Worm (Caenorhabditis elegans): ENCODE measurements around the gene clec-170.

clec-170 gene

ce11 chrIV:1261024-1261423 lies 5.6 kb upstream of the clec-170 start, which contains the start of gene clec-169:
Gene clec-169, plus strand, starts transcription at chrIV:1261324.
- TF ChIP-seq ztf-11 (tag; optimal IDR thresholded peaks at IDR 0.05) (no peak), sem-2 (GFP tag; optimal IDR thresholded peaks at IDR 0.05) (no peak), zip-8 (tag; optimal IDR thresholded peaks at IDR 0.05) (no peak), ceh-39 (tag; optimal IDR thresholded peaks at IDR 0.05) (no peak), lin-32 (GFP tag; optimal IDR thresholded peaks at IDR 0.05) (no peak), unc-120 (tag; optimal IDR thresholded peaks at IDR 0.05; ENCODE audit: poor library complexity, severe bottlenecking) (no peak), blmp-1 (tag; optimal IDR thresholded peaks at IDR 0.05) (no peak), elt-3 (tag; optimal IDR thresholded peaks at IDR 0.05) (no peak), tbx-8 (GFP tag; optimal IDR thresholded peaks at IDR 0.05) (no peak), bed-3 (GFP tag; optimal IDR thresholded peaks at IDR 0.05) (no peak), flh-1 (GFP tag; optimal IDR thresholded peaks at IDR 0.05) (no peak), mep-1 (tag; optimal IDR thresholded peaks at IDR 0.05) (no peak), lin-13 (tag; optimal IDR thresholded peaks at IDR 0.05) (no peak), elt-1 (tag; optimal IDR thresholded peaks at IDR 0.05; ENCODE audit: borderline replicate concordance, insufficient read depth) (no peak)

ce11 chrIV:1261930-1262329 lies 4.7 kb upstream of the clec-170 start:
- no peak for TF ChIP-seq unc-120 (tag; optimal IDR thresholded peaks at IDR 0.05; ENCODE audit: poor library complexity, severe bottlenecking)
- TF ChIP-seq ceh-43 (GFP tag; optimal IDR thresholded peaks at IDR 0.05): no peak
- no peak for TF ChIP-seq mls-2 (tag; optimal IDR thresholded peaks at IDR 0.05)
- TF ChIP-seq hlh-1 (tag; optimal IDR thresholded peaks at IDR 0.05): no peak
- TF ChIP-seq blmp-1 (tag; optimal IDR thresholded peaks at IDR 0.05): no peak
- no peak for TF ChIP-seq snpc-4 (tag; optimal IDR thresholded peaks at IDR 0.05)
- TF ChIP-seq nhr-28 (tag; optimal IDR thresholded peaks at IDR 0.05): no peak
- TF ChIP-seq lsy-2 (tag; optimal IDR thresholded peaks at IDR 0.05): no peak
- TF ChIP-seq sptf-1 (tag; optimal IDR thresholded peaks at IDR 0.05): no peak

- TF ChIP-seq nhr-2 (tag; optimal IDR thresholded peaks at IDR 0.05): no peak
- TF ChIP-seq hlh-1 (tag; optimal IDR thresholded peaks at IDR 0.05): no peak
- no peak for TF ChIP-seq mep-1 (tag; optimal IDR thresholded peaks at IDR 0.05)
- no peak for TF ChIP-seq ceh-43 (GFP tag; optimal IDR thresholded peaks at IDR 0.05)
- no peak for TF ChIP-seq mab-5 (tag; optimal IDR thresholded peaks at IDR 0.05)
- TF ChIP-seq ztf-11 (tag; optimal IDR thresholded peaks at IDR 0.05): no peak
- TF ChIP-seq ham-2 (GFP tag; optimal IDR thresholded peaks at IDR 0.05): no peak
- no peak for TF ChIP-seq ces-1 (GFP tag; optimal IDR thresholded peaks at IDR 0.05)
- TF ChIP-seq elt-3 (tag; optimal IDR thresholded peaks at IDR 0.05): no peak
- TF ChIP-seq lin-32 (GFP tag; optimal IDR thresholded peaks at IDR 0.05): no peak
- no peak for TF ChIP-seq M03D4.4 (tag; optimal IDR thresholded peaks at IDR 0.05)
- no peak for TF ChIP-seq lsy-2 (tag; optimal IDR thresholded peaks at IDR 0.05)
- TF ChIP-seq mls-2 (tag; optimal IDR thresholded peaks at IDR 0.05): no peak
- TF ChIP-seq sem-2 (GFP tag; optimal IDR thresholded peaks at IDR 0.05): no peak
- no peak for TF ChIP-seq nhr-76 (tag; optimal IDR thresholded peaks at IDR 0.05)
- no peak for TF ChIP-seq nhr-28 (tag; optimal IDR thresholded peaks at IDR 0.05)
- TF ChIP-seq elt-1 (tag; optimal IDR thresholded peaks at IDR 0.05; ENCODE audit: borderline replicate concordance, insufficient read depth): no peak
Measured at ce11 chrIV:1264928-1265327, 1.7 kb upstream of the clec-170 start, which contains the start of gene F38A1.13. Gene F38A1.13, plus strand, starts transcription at chrIV:1265228.

- TF ChIP-seq lsy-2 (tag; optimal IDR thresholded peaks at IDR 0.05) (no peak), nhr-12 (tag; optimal IDR thresholded peaks at IDR 0.05) (no peak)
Measured at ce11 chrIV:1266138-1266537, 528 bp upstream of the clec-170 start.

ce11 chrIV:1274583-1274982 lies 7.9 kb downstream of the clec-170 start, which contains the start of gene C09E9.1:
Gene C09E9.1, plus strand, starts transcription at chrIV:1274868.
- TF ChIP-seq lin-13 (tag; optimal IDR thresholded peaks at IDR 0.05) (peak; percentile 26), unc-120 (tag; optimal IDR thresholded peaks at IDR 0.05; ENCODE audit: poor library complexity, severe bottlenecking) (peak; percentile 51), ham-2 (GFP tag; optimal IDR thresholded peaks at IDR 0.05) (peak; percentile 0), tbx-8 (GFP tag; optimal IDR thresholded peaks at IDR 0.05) (no peak), ces-1 (GFP tag; optimal IDR thresholded peaks at IDR 0.05) (peak; percentile 29), zip-8 (tag; optimal IDR thresholded peaks at IDR 0.05) (no peak)

ce11 chrIV:1275910-1276309 lies 9.2 kb downstream of the clec-170 start:
- TF ChIP-seq mep-1 (tag; optimal IDR thresholded peaks at IDR 0.05): no peak
- no peak for TF ChIP-seq ceh-83 (GFP tag; optimal IDR thresholded peaks at IDR 0.05)
- TF ChIP-seq ham-2 (GFP tag; optimal IDR thresholded peaks at IDR 0.05): no peak
- no peak for TF ChIP-seq lin-32 (GFP tag; optimal IDR thresholded peaks at IDR 0.05)
- TF ChIP-seq ceh-39 (tag; optimal IDR thresholded peaks at IDR 0.05): no peak
- TF ChIP-seq unc-120 (tag; optimal IDR thresholded peaks at IDR 0.05; ENCODE audit: poor library complexity, severe bottlenecking): no peak
- TF ChIP-seq elt-3 (tag; optimal IDR thresholded peaks at IDR 0.05): no peak
- TF ChIP-seq unc-62 (GFP tag; optimal IDR thresholded peaks at IDR 0.05): no peak
- no peak for TF ChIP-seq blmp-1 (tag; optimal IDR thresholded peaks at IDR 0.05)
- no peak for TF ChIP-seq flh-1 (GFP tag; optimal IDR thresholded peaks at IDR 0.05)
- no peak for TF ChIP-seq sem-2 (GFP tag; optimal IDR thresholded peaks at IDR 0.05)
- no peak for TF ChIP-seq nhr-2 (tag; optimal IDR thresholded peaks at IDR 0.05)
- no peak for TF ChIP-seq lsy-2 (tag; optimal IDR thresholded peaks at IDR 0.05)
- no peak for TF ChIP-seq cnd-1 (tag; optimal IDR thresholded peaks at IDR 0.05)
- no peak for TF ChIP-seq mab-5 (tag; optimal IDR thresholded peaks at IDR 0.05)
- TF ChIP-seq nhr-28 (tag; optimal IDR thresholded peaks at IDR 0.05): no peak
- no peak for TF ChIP-seq lin-13 (tag; optimal IDR thresholded peaks at IDR 0.05)
